Worm (Caenorhabditis elegans): ENCODE data around the gene F32D8.14.

DNA sequence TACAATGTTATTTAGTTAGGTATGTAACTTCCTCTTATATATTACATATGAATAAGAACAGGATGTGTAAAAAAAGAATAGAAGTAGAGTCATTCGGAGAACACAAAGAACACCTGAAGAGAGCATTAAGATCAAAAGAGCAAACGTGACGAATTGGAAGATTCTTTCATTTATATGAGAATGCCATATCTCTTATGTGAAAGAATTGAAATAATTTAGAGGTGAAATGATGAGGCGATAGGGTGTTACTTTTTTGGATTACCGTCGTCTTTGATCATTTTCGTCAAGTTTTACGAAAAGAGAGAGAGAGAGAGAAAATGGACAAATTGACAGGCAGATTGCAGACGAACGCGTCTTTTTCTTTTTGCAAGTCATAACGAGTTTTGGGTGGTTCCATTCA lies 18.1 kb downstream of the F32D8.14 start:
- TF ChIP-seq him-1 (tag; optimal IDR thresholded peaks at IDR 0.05) (no peak), W03F9.2 (tag; optimal IDR thresholded peaks at IDR 0.05) (no peak), dao-5 (tag; optimal IDR thresholded peaks at IDR 0.05) (no peak)
